Worm (Caenorhabditis elegans) whole organism, L2 larva: ENCODE measurements around the gene mes-4.

Experiments
- C34F6.9 ChIP-seq: fragments of 150-350 bp; optimal IDR thresholded peaks from 2 replicates; lab custom pipeline; 2014; ENCODE audit warnings: missing biosample characterization, missing genetic modification characterization
- F13H6.1 ChIP-seq: sonication (generic microtip); optimal IDR thresholded peaks from 2 replicates; lab custom pipeline; 2016; ENCODE audit warnings: missing genetic modification characterization, missing compliant biosample characterization
- R02D3.7 ChIP-seq: fragments of 150-350 bp; optimal IDR thresholded peaks from 2 replicates; lab custom pipeline; 2014; ENCODE audit warnings: missing biosample characterization, missing genetic modification characterization
- Y55F3AM.14 ChIP-seq: fragments of 200-800 bp; sonication (Bioruptor generic); optimal IDR thresholded peaks from 2 replicates; lab custom pipeline; 2018; ENCODE audit warnings: mild to moderate bottlenecking, missing genetic modification characterization, missing compliant biosample characterization
- ZK546.5 ChIP-seq: sonication (generic microtip); optimal IDR thresholded peaks from 2 replicates; lab custom pipeline; 2017; ENCODE audit warnings: missing biosample characterization, missing genetic modification characterization
- aly-2 ChIP-seq: fragments of 150-350 bp; optimal IDR thresholded peaks from 2 replicates; lab custom pipeline; 2014; ENCODE audit warnings: missing biosample characterization, missing genetic modification characterization
- blmp-1 ChIP-seq: sonication (generic microtip); optimal IDR thresholded peaks from 2 replicates; lab custom pipeline; 2017; ENCODE audit warnings: missing genetic modification characterization, mild to moderate bottlenecking, missing compliant biosample characterization, antibody characterized with exemption, moderate library complexity; ENCODE audit not compliant: insufficient read depth
- ceh-16 ChIP-seq: fragments of 150-350 bp; optimal IDR thresholded peaks from 2 replicates; lab custom pipeline; 2014; ENCODE audit warnings: missing biosample characterization, missing genetic modification characterization
- ceh-82 ChIP-seq: fragments of 150-350 bp; optimal IDR thresholded peaks from 2 replicates; lab custom pipeline; 2014; ENCODE audit warnings: missing biosample characterization, missing genetic modification characterization
- crh-2 ChIP-seq: sonication (generic microtip); optimal IDR thresholded peaks from 2 replicates; lab custom pipeline; 2017; ENCODE audit warnings: missing biosample characterization, missing genetic modification characterization
- dmd-4 ChIP-seq: sonication (generic microtip); optimal IDR thresholded peaks from 2 replicates; lab custom pipeline; 2017; ENCODE audit warnings: missing biosample characterization, missing genetic modification characterization
- egl-27 ChIP-seq: sonication (generic microtip); optimal IDR thresholded peaks from 3 replicates; lab custom pipeline; 2017; ENCODE audit warnings: missing biosample characterization, missing genetic modification reagents, missing genetic modification characterization
- elt-1 ChIP-seq: fragments of 150-350 bp; optimal IDR thresholded peaks from 2 replicates; lab custom pipeline; 2014; ENCODE audit warnings: missing biosample characterization, missing genetic modification characterization
- fos-1 ChIP-seq: fragments of 150-350 bp; optimal IDR thresholded peaks from 2 replicates; lab custom pipeline; 2014; ENCODE audit warnings: missing biosample characterization, missing genetic modification characterization
- gmeb-1 ChIP-seq: fragments of 150-350 bp; optimal IDR thresholded peaks from 2 replicates; lab custom pipeline; 2014; ENCODE audit warnings: missing biosample characterization, missing genetic modification characterization
- lin-11 ChIP-seq: fragments of 150-350 bp; sonication (generic microtip); optimal IDR thresholded peaks from 2 replicates; lab custom pipeline; 2014; ENCODE audit warnings: missing biosample characterization, missing genetic modification characterization, inconsistent platforms, mixed read lengths
- lin-13 ChIP-seq: fragments of 150-350 bp; optimal IDR thresholded peaks from 2 replicates; lab custom pipeline; 2014; ENCODE audit warnings: missing biosample characterization, missing genetic modification reagents, missing genetic modification characterization
- lin-39 ChIP-seq: fragments of 150-350 bp; optimal IDR thresholded peaks from 2 replicates; lab custom pipeline; 2014; ENCODE audit warnings: missing biosample characterization, missing genetic modification reagents, missing genetic modification characterization
- lsy-2 ChIP-seq, 2 experiments: fragments of 150-350 bp in 1 of 2; sonication (generic microtip) in 1 of 2; optimal IDR thresholded peaks; 2 replicates each; lab custom pipeline; 2014 to 2017; ENCODE audit warnings: missing biosample characterization in 2 of 2, missing genetic modification characterization in 2 of 2
- mab-5 ChIP-seq: fragments of 150-350 bp; optimal IDR thresholded peaks from 2 replicates; lab custom pipeline; 2014; ENCODE audit warnings: missing biosample characterization, missing genetic modification characterization
- mbf-1 ChIP-seq: sonication (generic microtip); optimal IDR thresholded peaks from 2 replicates; lab custom pipeline; 2017; ENCODE audit warnings: missing biosample characterization, missing genetic modification characterization
- mdl-1 ChIP-seq, 2 experiments: fragments of 150-350 bp in 1 of 2; sonication (generic microtip) in 1 of 2; optimal IDR thresholded peaks; 2 replicates each; lab custom pipeline; 2017; ENCODE audit warnings: missing biosample characterization in 2 of 2, missing genetic modification characterization in 2 of 2
- nhr-10 ChIP-seq: sonication (generic microtip); optimal IDR thresholded peaks from 2 replicates; lab custom pipeline; 2017; ENCODE audit warnings: missing biosample characterization, missing genetic modification characterization
- nhr-11 ChIP-seq: fragments of 150-350 bp; optimal IDR thresholded peaks from 2 replicates; lab custom pipeline; 2014; ENCODE audit warnings: missing biosample characterization, missing genetic modification characterization
- nhr-12 ChIP-seq: fragments of 150-350 bp; optimal IDR thresholded peaks from 2 replicates; lab custom pipeline; 2014; ENCODE audit warnings: missing biosample characterization, missing genetic modification characterization
- nhr-129 ChIP-seq: fragments of 150-350 bp; optimal IDR thresholded peaks from 2 replicates; lab custom pipeline; 2014; ENCODE audit warnings: missing biosample characterization, missing genetic modification characterization
- nhr-21 ChIP-seq: fragments of 150-350 bp; optimal IDR thresholded peaks from 2 replicates; lab custom pipeline; 2014; ENCODE audit warnings: missing biosample characterization, missing genetic modification characterization
- nhr-23 ChIP-seq: fragments of 150-350 bp; optimal IDR thresholded peaks from 2 replicates; lab custom pipeline; 2014; ENCODE audit warnings: missing biosample characterization, missing genetic modification reagents, missing genetic modification characterization
- nhr-237 ChIP-seq: fragments of 150-350 bp; optimal IDR thresholded peaks from 2 replicates; lab custom pipeline; 2014; ENCODE audit warnings: missing biosample characterization, missing genetic modification characterization
- nhr-25 ChIP-seq: fragments of 150-350 bp; sonication (generic microtip); optimal IDR thresholded peaks from 3 replicates; lab custom pipeline; 2014; ENCODE audit warnings: missing biosample characterization, missing genetic modification characterization
- nhr-6 ChIP-seq: fragments of 150-350 bp; optimal IDR thresholded peaks from 2 replicates; lab custom pipeline; 2014; ENCODE audit warnings: missing biosample characterization, missing genetic modification characterization
- nhr-77 ChIP-seq: fragments of 150-350 bp; optimal IDR thresholded peaks from 2 replicates; lab custom pipeline; 2014; ENCODE audit warnings: missing biosample characterization, missing genetic modification characterization
- peb-1 ChIP-seq: fragments of 150-350 bp; optimal IDR thresholded peaks from 2 replicates; lab custom pipeline; 2014; ENCODE audit warnings: missing biosample characterization, missing genetic modification characterization
- sem-4 ChIP-seq: fragments of 150-350 bp; optimal IDR thresholded peaks from 2 replicates; lab custom pipeline; 2014; ENCODE audit warnings: missing biosample characterization, missing genetic modification reagents, missing genetic modification characterization
- skn-1 ChIP-seq: sonication (generic microtip); optimal IDR thresholded peaks from 2 replicates; lab custom pipeline; 2017; ENCODE audit warnings: missing biosample characterization, missing genetic modification characterization
- sma-3 ChIP-seq: sonication (generic microtip); optimal IDR thresholded peaks from 2 replicates; lab custom pipeline; 2016; ENCODE audit warnings: missing genetic modification reagents, missing genetic modification characterization, missing compliant biosample characterization
- sma-9 ChIP-seq, 2 experiments: fragments of 150-350 bp in 1 of 2; sonication (generic microtip) in 1 of 2; optimal IDR thresholded peaks; 2 replicates each; lab custom pipeline; 2014 to 2016; ENCODE audit warnings: missing genetic modification characterization in 2 of 2, mild to moderate bottlenecking in 1 of 2, missing biosample characterization in 1 of 2, missing compliant biosample characterization in 1 of 2, missing genetic modification reagents in 1 of 2, moderate library complexity in 1 of 2
- snpc-4 ChIP-seq: fragments of 150-350 bp; optimal IDR thresholded peaks from 2 replicates; lab custom pipeline; 2014; ENCODE audit warnings: missing biosample characterization, missing genetic modification characterization
- unc-39 ChIP-seq: fragments of 150-350 bp; optimal IDR thresholded peaks from 2 replicates; lab custom pipeline; 2014; ENCODE audit warnings: missing biosample characterization, missing genetic modification characterization
- unc-55 ChIP-seq: fragments of 150-350 bp; sonication (generic microtip); optimal IDR thresholded peaks from 3 replicates; lab custom pipeline; 2014; ENCODE audit warnings: missing biosample characterization, missing genetic modification reagents, missing genetic modification characterization
- unc-62 ChIP-seq: fragments of 150-350 bp; optimal IDR thresholded peaks from 2 replicates; lab custom pipeline; 2014; ENCODE audit warnings: missing biosample characterization, missing genetic modification reagents, missing genetic modification characterization
- zag-1 ChIP-seq: fragments of 150-350 bp; optimal IDR thresholded peaks from 2 replicates; lab custom pipeline; 2014; ENCODE audit warnings: missing biosample characterization, missing genetic modification characterization
- ztf-1 ChIP-seq: fragments of 200-800 bp; sonication (Bioruptor generic); conservative IDR thresholded peaks from 2 replicates; pipeline ENCODE4 v1.3.6; 2022; ENCODE audit warnings: missing genetic modification characterization, missing compliant biosample characterization
- ztf-11 ChIP-seq: sonication (generic microtip); optimal IDR thresholded peaks from 2 replicates; lab custom pipeline; 2017; ENCODE audit warnings: missing biosample characterization, missing genetic modification characterization
- ztf-4 ChIP-seq: fragments of 150-350 bp; optimal IDR thresholded peaks from 2 replicates; lab custom pipeline; 2014; ENCODE audit warnings: missing biosample characterization, missing genetic modification characterization

mes-4 gene

ce11 chrV:13391378-13392258 is 45.7 kb downstream of the mes-4 start, which contains the start of gene somi-1 (continued):
- TF ChIP-seq unc-55 (no peak), mdl-1 (tag; optimal IDR thresholded peaks at IDR 0.05; lab: Kevin White, UChicago) (no peak), mbf-1 (no peak), ztf-11 (tag; lab: Kevin White, UChicago) (no peak), nhr-12 (tag; lab: Kevin White, UChicago) (no peak), lin-13 (GFP tag; lab: Kevin White, UChicago) (peak; percentile 1), unc-39 (no peak), ztf-4 (tag; lab: Kevin White, UChicago) (no peak), dmd-4 (tag; lab: Kevin White, UChicago) (no peak), fos-1 (peak; percentile 8), blmp-1 (peak; percentile 96)

- TF ChIP-seq fos-1 (peak; percentile 1), gmeb-1 (tag; lab: Kevin White, UChicago) (peak; percentile 17), sma-9 (GFP tag; optimal IDR thresholded peaks at IDR 0.05; lab: Kevin White, UChicago) (peak; percentile 71), sma-9 (tag; optimal IDR thresholded peaks at IDR 0.05; lab: Kevin White, UChicago) (no peak), sma-3 (GFP tag; lab: Kevin White, UChicago) (peak; percentile 7), egl-27 (tag; lab: Kevin White, UChicago) (no peak), nhr-25 (tag; lab: Kevin White, UChicago) (no peak), lsy-2 (tag; optimal IDR thresholded peaks at IDR 0.05; lab: Kevin White, UChicago) (peak in 1 of 2 experiments; percentile 18), nhr-77 (no peak), nhr-129 (peak; percentile 23), nhr-237 (tag; lab: Kevin White, UChicago) (no peak), ceh-16 (tag; lab: Kevin White, UChicago) (peak; percentile 59)
Measured at ce11 chrV:13390936-13391335, 46.4 kb downstream of the mes-4 start.

ce11 chrV:13389454-13389853 is 47.9 kb downstream of the mes-4 start:
- TF ChIP-seq nhr-129: no peak
- TF ChIP-seq egl-27 (tag; lab: Kevin White, UChicago): peak; percentile 67
- peak; percentile 64 for TF ChIP-seq sma-9 (GFP tag; optimal IDR thresholded peaks at IDR 0.05; lab: Kevin White, UChicago)
- TF ChIP-seq sma-9 (tag; optimal IDR thresholded peaks at IDR 0.05; lab: Kevin White, UChicago): no peak
- TF ChIP-seq mab-5 (tag; lab: Kevin White, UChicago): no peak
- peak; percentile 38 for TF ChIP-seq fos-1
- TF ChIP-seq Y55F3AM.14: no peak
- no peak for TF ChIP-seq ztf-1 (GFP tag; lab: Robert Waterston, UW)
- no peak for TF ChIP-seq ZK546.5 (tag; lab: Kevin White, UChicago)
- no peak for TF ChIP-seq unc-55
- peak; percentile 64 for TF ChIP-seq nhr-21 (tag; lab: Kevin White, UChicago)
- TF ChIP-seq nhr-23 (tag; lab: Kevin White, UChicago): no peak
- no peak for TF ChIP-seq C34F6.9 (tag; lab: Kevin White, UChicago)
- no peak for TF ChIP-seq peb-1
- TF ChIP-seq nhr-25 (tag; lab: Kevin White, UChicago): peak; percentile 50
- TF ChIP-seq elt-1 (tag; lab: Kevin White, UChicago): no peak
- no peak for TF ChIP-seq lin-13 (GFP tag; lab: Kevin White, UChicago)
- TF ChIP-seq unc-62 (GFP tag; lab: Kevin White, UChicago): no peak
- TF ChIP-seq skn-1 (tag; lab: Kevin White, UChicago): no peak
- no peak for TF ChIP-seq F13H6.1
- no peak for TF ChIP-seq ztf-11 (tag; lab: Kevin White, UChicago)
- TF ChIP-seq mbf-1: no peak
- TF ChIP-seq nhr-12 (tag; lab: Kevin White, UChicago): no peak
- TF ChIP-seq lsy-2 (tag; optimal IDR thresholded peaks at IDR 0.05; lab: Kevin White, UChicago): peak in 1 of 2 experiments; percentile 2
- no peak for TF ChIP-seq lin-39 (tag; lab: Kevin White, UChicago)
- no peak for TF ChIP-seq ztf-4 (tag; lab: Kevin White, UChicago)
- no peak for TF ChIP-seq lin-11 (tag; lab: Kevin White, UChicago)
- no peak for TF ChIP-seq mdl-1 (tag; optimal IDR thresholded peaks at IDR 0.05; lab: Kevin White, UChicago)
- no peak for TF ChIP-seq snpc-4
- no peak for TF ChIP-seq nhr-237 (tag; lab: Kevin White, UChicago)
- TF ChIP-seq nhr-10: no peak
- TF ChIP-seq aly-2: no peak
- peak; percentile 0 for TF ChIP-seq crh-2
- TF ChIP-seq blmp-1: no peak
- no peak for TF ChIP-seq nhr-11 (tag; lab: Kevin White, UChicago)
- no peak for TF ChIP-seq zag-1 (tag; lab: Kevin White, UChicago)
- no peak for TF ChIP-seq unc-39
- TF ChIP-seq sma-3 (GFP tag; lab: Kevin White, UChicago): peak; percentile 74
- no peak for TF ChIP-seq nhr-6 (tag; lab: Kevin White, UChicago)
- TF ChIP-seq R02D3.7: no peak
- no peak for TF ChIP-seq sem-4 (tag; lab: Kevin White, UChicago)
- TF ChIP-seq ceh-82 (tag; lab: Kevin White, UChicago): no peak
- TF ChIP-seq gmeb-1 (tag; lab: Kevin White, UChicago): no peak
